Worm (Caenorhabditis elegans): ENCODE data around the gene col-151.

Gene col-151

DNA sequence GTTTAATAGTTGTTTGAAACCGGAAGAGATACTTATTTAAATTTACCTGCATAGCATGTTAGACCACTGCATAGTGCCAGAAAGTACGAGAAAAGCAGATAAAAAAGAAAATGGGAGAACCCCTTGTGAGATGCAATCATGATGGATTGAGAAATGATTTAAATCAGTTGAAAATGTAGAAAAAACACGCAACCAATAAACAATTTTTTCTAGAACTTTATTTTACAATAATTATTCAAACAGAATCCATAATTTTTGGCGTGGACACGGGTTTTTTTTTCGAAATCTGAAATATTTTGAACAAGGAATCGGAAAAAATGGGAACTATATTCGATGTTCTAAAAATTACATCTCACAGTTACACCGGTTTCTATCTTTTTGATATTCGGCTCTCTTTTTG, 15.7 kb downstream of the col-151 start, which contains the start of gene AC3.12:
Gene AC3.12 (minus strand): TSS at position 101 of the 400 bp plus-strand sequence.
- TF ChIP-seq W03F9.2 (tag; optimal IDR thresholded peaks at IDR 0.05), result no peak
- TF ChIP-seq him-1 (tag; optimal IDR thresholded peaks at IDR 0.05), result no peak
- TF ChIP-seq dao-5 (tag; optimal IDR thresholded peaks at IDR 0.05), result no peak

DNA sequence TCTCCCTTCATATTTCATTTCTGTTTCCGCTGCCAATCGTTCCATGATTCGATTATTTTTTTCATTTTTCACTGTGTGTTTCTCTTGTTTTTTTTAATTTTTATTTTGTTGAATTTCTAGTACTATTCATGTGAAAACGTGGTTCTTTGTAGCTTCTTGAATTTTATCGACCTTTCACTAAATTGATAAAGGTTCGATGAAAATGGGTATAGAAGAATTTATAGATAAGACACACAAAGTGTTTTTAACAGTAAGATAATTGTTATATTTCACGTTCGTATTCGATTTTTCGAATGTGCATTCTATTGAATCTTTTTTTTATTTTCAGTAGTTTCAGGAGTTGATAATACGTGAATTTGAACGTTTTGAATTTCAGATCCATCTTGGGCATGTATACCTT, 23.1 kb downstream of the col-151 start, which contains the start of gene ugt-49:
Gene ugt-49 (plus strand): TSS at position 371 of the 400 bp plus-strand sequence.
- TF ChIP-seq dao-5 (tag; optimal IDR thresholded peaks at IDR 0.05), result no peak
- TF ChIP-seq him-1 (tag; optimal IDR thresholded peaks at IDR 0.05), result no peak
- no peak for TF ChIP-seq W03F9.2 (tag; optimal IDR thresholded peaks at IDR 0.05)

DNA sequence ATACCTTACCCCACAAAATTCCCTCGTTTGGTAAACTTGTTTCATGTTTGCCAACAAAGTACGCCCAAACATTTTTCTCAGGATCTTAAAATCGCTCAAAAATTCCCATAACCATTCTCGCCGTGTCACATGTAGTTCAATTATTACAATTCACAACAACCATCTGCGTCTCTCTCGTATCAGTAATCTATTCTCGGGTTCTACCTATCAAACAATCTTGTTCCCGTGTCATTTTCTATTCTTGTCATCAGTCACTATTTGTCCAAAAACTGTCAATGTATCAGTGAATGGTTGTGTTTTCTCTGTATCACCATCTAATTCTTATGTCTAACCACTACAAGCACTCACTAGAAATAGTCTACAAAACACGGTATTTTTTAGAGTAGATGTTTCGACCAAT, 23.8 kb downstream of the col-151 start:
- TF ChIP-seq him-1 (tag; optimal IDR thresholded peaks at IDR 0.05) (no peak), dao-5 (tag; optimal IDR thresholded peaks at IDR 0.05) (no peak), W03F9.2 (tag; optimal IDR thresholded peaks at IDR 0.05) (no peak)

DNA sequence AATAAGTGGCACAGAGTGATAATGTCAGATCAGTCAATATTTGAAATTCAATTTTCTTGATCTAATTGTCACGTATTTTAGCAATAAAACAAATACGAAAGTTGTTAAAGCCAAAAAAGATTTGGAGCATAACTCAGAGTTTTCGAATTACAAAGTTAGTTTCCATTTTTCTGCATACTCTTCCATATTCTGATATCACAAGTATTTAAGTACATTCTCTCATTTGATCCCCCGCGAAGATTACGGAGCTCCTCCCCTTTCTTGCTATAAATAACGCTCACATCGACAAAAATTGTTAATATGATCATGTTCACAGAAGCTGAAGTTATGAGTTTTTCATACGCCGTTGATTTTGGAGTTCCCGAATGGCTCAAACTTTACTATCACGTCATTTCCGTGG, 26.8 kb downstream of the col-151 start, which contains the start of gene sri-20:
Gene sri-20 (plus strand): TSS at position 301 of the 400 bp plus-strand sequence.
- TF ChIP-seq W03F9.2 (tag; optimal IDR thresholded peaks at IDR 0.05) (no peak), him-1 (tag; optimal IDR thresholded peaks at IDR 0.05) (no peak), dao-5 (tag; optimal IDR thresholded peaks at IDR 0.05) (no peak)

DNA sequence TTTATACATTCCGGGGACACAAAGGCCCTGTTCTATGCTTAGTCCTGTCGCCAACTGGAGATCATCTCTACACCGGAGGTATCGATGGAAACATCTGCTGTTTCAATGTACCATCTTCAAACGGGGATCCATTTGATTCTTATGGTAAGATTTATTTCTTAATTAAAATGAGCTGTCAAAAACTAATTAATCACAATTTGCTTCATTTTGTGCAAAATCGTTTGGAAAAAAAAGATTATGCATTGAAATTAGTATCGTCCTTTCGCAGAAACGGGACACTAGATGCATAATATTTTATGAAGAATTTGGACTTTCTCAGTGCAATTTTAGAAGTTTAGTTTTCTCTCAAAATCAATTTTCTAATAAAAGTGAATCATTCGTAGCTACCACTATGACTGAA, 31.2 kb downstream of the col-151 start:
- TF ChIP-seq dao-5 (tag; optimal IDR thresholded peaks at IDR 0.05) (no peak), him-1 (tag; optimal IDR thresholded peaks at IDR 0.05) (no peak), W03F9.2 (tag; optimal IDR thresholded peaks at IDR 0.05) (no peak)

DNA sequence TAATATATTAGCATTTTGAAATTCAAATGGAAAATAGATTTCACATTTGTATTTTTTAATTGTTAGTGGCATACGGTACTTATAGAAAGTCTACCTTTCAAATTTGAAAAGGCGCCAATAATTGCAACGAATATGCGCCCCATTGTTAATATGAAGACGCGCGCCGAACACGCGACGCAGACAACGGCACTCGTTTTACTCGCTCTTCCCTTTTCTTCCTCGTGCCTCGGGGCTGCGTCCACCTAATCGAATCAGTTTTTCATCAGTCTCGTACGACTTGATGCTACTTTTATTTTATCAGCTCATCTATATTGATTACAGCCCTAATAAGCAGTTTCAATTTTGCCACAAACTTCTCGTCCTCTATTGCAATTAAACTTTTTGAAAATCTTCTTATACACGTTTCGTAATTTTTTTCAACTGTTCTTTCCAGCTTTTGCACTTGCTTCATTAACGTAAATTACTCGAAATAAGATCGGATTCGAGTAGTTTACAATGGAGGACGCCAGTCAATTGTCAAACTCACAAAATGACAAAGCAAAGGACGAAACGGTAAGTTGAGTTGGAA, 33.1 kb downstream of the col-151 start, which contains the start of gene cash-1:
Gene cash-1 (plus strand): TSS at position 432 of the 568 bp plus-strand sequence.
- TF ChIP-seq him-1 (tag; optimal IDR thresholded peaks at IDR 0.05), result no peak
- TF ChIP-seq W03F9.2 (tag; optimal IDR thresholded peaks at IDR 0.05), result peak; percentile 73

DNA sequence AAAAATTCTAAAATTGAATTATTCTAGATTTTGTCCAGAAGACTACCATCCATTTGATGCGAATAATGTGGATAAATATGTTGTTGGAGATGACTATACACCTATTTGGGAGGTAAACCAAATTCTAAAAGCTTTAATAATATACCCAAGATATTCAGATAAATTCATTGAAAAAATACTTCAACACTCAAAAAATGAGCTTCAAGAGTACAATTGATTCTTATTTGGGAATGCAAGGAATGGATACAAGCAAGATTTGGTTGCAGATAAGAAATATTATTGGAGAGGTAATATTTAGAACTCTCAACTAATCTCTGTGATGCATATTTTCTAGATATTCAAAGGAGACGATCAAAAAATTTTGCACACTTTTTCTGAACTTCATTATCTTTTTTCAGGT, 34.8 kb downstream of the col-151 start:
- TF ChIP-seq dao-5 (tag; optimal IDR thresholded peaks at IDR 0.05) (no peak), W03F9.2 (tag; optimal IDR thresholded peaks at IDR 0.05) (no peak), him-1 (tag; optimal IDR thresholded peaks at IDR 0.05) (no peak)

DNA sequence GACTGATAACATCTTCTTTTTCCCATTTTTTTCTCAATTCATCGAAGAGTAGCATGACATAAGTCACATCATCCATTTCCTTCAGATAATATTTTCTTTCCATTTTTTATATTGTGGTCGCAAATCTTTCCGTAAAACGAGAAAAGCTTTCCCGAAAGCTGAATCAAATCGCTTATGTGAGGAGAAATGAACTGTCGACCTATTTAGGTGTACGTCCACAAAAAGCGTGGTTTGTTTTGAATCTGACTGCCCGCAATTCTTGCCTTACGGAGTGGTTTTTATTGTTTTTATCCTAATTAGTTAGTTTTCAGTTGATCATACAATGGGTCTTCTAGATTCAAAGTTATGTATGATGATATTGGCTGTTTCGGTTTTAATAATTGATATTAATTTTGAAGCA, 36.8 kb downstream of the col-151 start, which contains the start of gene ttll-15:
Gene ttll-15 (plus strand): TSS at position 301 of the 400 bp plus-strand sequence.
- no peak for TF ChIP-seq dao-5 (tag; optimal IDR thresholded peaks at IDR 0.05)
- TF ChIP-seq him-1 (tag; optimal IDR thresholded peaks at IDR 0.05), result no peak
- no peak for TF ChIP-seq W03F9.2 (tag; optimal IDR thresholded peaks at IDR 0.05)

DNA sequence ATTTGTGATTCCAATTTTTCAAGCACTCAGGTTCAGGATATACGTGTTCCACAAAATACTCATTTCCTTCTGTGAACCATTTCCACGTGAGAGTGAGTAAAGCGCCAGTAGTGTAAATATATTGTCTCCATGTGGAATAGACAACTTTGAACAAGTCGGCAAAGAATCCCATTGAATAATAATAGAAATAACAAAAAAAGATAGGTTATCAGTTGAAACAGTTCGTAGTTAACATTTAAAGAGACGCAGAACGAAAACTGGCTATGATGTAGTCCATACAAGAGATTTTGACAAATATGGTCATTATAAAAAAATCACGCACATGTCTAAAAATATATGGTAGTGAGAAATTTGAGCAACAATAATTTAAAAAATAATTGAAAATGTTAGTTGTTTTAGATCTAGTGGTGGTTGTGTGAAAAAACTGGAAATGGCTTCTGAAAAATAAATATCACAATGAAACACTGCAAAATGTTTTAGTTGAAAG, 37.5 kb downstream of the col-151 start, which contains the start of gene ceeh-2:
Gene ceeh-2 (minus strand): TSS at position 437 of the 487 bp plus-strand sequence.
- TF ChIP-seq dao-5 (tag; optimal IDR thresholded peaks at IDR 0.05), result no peak
- TF ChIP-seq him-1 (tag; optimal IDR thresholded peaks at IDR 0.05), result no peak
- TF ChIP-seq W03F9.2 (tag; optimal IDR thresholded peaks at IDR 0.05), result no peak

DNA sequence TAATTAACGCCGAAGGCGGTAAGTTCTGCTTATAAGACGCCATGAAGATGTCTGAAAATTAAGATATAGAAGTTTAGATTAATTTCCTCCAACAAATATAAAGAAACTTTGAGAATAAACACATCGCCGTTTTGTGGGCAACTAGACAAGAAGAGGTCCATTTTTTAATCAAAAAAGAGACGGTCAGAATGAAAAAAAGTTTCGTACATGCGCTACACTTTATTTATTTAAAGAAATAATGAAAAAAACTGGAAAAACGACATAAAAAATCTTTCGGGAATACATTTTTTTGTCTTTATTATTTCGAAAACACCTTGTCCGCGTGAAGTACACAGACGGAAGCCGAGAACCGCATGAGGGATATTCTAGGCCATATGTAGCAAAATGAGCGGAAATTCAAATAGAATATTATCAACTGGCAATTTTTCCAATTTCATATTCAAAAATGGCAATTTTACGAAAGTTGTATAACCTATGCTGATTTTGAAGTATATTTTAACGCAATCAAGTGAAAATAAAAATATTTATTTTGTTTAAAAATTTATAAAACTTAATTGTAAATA, 39.2 kb downstream of the col-151 start, which contains the start of gene sluh-7:
Gene sluh-7 (minus strand): TSS at position 51 of the 563 bp plus-strand sequence.
- TF ChIP-seq him-1 (tag; optimal IDR thresholded peaks at IDR 0.05) (peak; percentile 32), W03F9.2 (tag; optimal IDR thresholded peaks at IDR 0.05) (peak; percentile 86), dao-5 (tag; optimal IDR thresholded peaks at IDR 0.05) (no peak)

DNA sequence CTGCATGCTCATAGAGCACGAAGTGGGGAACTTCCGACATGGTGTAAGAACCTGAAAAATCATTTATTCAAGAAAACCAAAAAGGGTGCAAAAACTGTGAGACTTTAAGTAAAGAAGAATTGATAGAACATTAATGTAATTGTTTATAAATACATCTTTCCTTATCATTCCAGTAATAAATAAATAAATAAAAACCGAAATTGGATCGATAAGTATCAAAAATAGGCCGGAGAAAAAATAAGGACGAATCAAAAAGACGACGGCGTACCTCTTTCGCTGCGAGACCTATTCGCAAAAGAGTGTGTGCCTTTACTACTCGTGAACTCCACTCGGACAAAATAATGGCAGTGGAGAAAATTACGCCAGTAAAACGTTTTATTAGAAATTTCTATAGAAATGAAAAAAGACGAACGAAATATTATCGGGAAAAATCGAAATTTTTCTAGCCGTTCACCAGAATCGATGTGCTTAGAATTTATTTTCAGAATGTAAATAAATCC, 42.0 kb downstream of the col-151 start, which contains the start of gene nol-56:
Gene nol-56 (minus strand): TSS at position 51 of the 500 bp plus-strand sequence.
- peak; percentile 93 for TF ChIP-seq W03F9.2 (tag; optimal IDR thresholded peaks at IDR 0.05)
- no peak for TF ChIP-seq dao-5 (tag; optimal IDR thresholded peaks at IDR 0.05)
- peak; percentile 28 for TF ChIP-seq him-1 (tag; optimal IDR thresholded peaks at IDR 0.05)

DNA sequence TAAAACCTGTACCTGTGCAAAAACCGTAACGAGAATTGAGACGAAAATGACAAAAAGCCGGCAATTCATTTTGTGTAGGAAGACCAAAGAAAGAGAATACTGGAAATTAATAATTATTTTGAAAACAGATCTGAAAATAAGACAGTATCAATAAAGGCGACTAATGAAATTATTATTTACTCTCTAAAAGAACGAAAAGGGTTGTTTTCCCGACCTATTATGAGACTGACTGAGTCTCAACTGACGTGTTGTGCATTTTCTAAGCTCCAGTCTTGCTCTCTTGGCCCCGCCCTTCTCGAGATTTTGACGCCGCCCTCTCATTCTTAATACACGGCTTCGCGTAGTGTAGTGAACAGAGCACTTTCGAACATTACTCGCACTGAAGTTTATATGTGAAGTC, 45.0 kb downstream of the col-151 start, which contains the start of gene K07C5.9:
Gene K07C5.9 (minus strand): TSS at position 101 of the 400 bp plus-strand sequence.
- TF ChIP-seq W03F9.2 (tag; optimal IDR thresholded peaks at IDR 0.05), result no peak
- TF ChIP-seq dao-5 (tag; optimal IDR thresholded peaks at IDR 0.05), result no peak
- TF ChIP-seq him-1 (tag; optimal IDR thresholded peaks at IDR 0.05), result no peak
